Worm (Caenorhabditis elegans) whole organism, early embryonic: Measurements from ENCODE around the gene gck-4.

Experiments used
- B0310.2 ChIP-seq: sonication (generic microtip); optimal IDR thresholded peaks from 2 replicates; lab custom pipeline; 2016; ENCODE audit warnings: mild to moderate bottlenecking, missing genetic modification characterization, missing compliant biosample characterization
- F13C5.2 ChIP-seq: sonication (generic microtip); optimal IDR thresholded peaks from 2 replicates; lab custom pipeline; 2017; ENCODE audit warnings: mild to moderate bottlenecking, missing genetic modification characterization, inconsistent platforms, missing compliant biosample characterization
- aly-1 ChIP-seq: sonication (generic microtip); optimal IDR thresholded peaks from 2 replicates; lab custom pipeline; 2016; ENCODE audit warnings: missing genetic modification characterization, missing compliant biosample characterization
- ama-1 ChIP-seq: fragments of 150-350 bp; optimal IDR thresholded peaks from 2 replicates; lab custom pipeline; 2014
- ceh-13 ChIP-seq: fragments of 200-800 bp; sonication (Bioruptor generic); optimal IDR thresholded peaks from 2 replicates; lab custom pipeline; 2018; ENCODE audit warnings: mild to moderate bottlenecking, missing genetic modification characterization, missing compliant biosample characterization
- ceh-36 ChIP-seq: sonication (generic microtip); optimal IDR thresholded peaks from 2 replicates; lab custom pipeline; 2016; ENCODE audit warnings: missing genetic modification characterization, inconsistent platforms, missing compliant biosample characterization
- ets-7 ChIP-seq: sonication (generic microtip); optimal IDR thresholded peaks from 2 replicates; lab custom pipeline; 2016; ENCODE audit warnings: missing genotype, missing genetic modification characterization, missing compliant biosample characterization
- flt-1 ChIP-seq: fragments of 200-800 bp; sonication (Bioruptor generic); IDR thresholded peaks from 2 replicates; pipeline ENCODE4 v1.3.6; 2022; ENCODE audit warnings: missing genetic modification characterization, missing compliant biosample characterization
- hmbx-1 ChIP-seq: sonication (generic microtip); optimal IDR thresholded peaks from 2 replicates; lab custom pipeline; 2016; ENCODE audit warnings: mild to moderate bottlenecking, missing genetic modification characterization, missing compliant biosample characterization
- hmg-4 ChIP-seq: fragments of 200-800 bp; sonication (Bioruptor generic); optimal IDR thresholded peaks from 2 replicates; lab custom pipeline; 2018; ENCODE audit warnings: mild to moderate bottlenecking, missing genetic modification characterization, missing compliant biosample characterization
- hnd-1 ChIP-seq: sonication (generic microtip); optimal IDR thresholded peaks from 2 replicates; lab custom pipeline; 2016; ENCODE audit warnings: missing genetic modification characterization, missing compliant biosample characterization
- pes-1 ChIP-seq: fragments of 200-800 bp; sonication (Bioruptor generic); IDR thresholded peaks from 2 replicates; pipeline ENCODE4 v1.3.6; 2022; ENCODE audit warnings: missing genetic modification reagents, missing genetic modification characterization, missing compliant biosample characterization
- scrt-1 ChIP-seq: fragments of 200-800 bp; sonication (Bioruptor generic); IDR thresholded peaks from 2 replicates; pipeline ENCODE4 v1.3.6; 2022; ENCODE audit warnings: missing genetic modification characterization, missing compliant biosample characterization
- sea-1 ChIP-seq: fragments of 200-800 bp; sonication (Bioruptor generic); conservative IDR thresholded peaks from 2 replicates; pipeline ENCODE4 v1.3.6; 2022; ENCODE audit warnings: missing genetic modification characterization, missing compliant biosample characterization
- tbx-11 ChIP-seq: fragments of 200-800 bp; sonication (Bioruptor generic); IDR thresholded peaks from 2 replicates; pipeline ENCODE4 v1.3.6; 2022; ENCODE audit warnings: missing genetic modification characterization, missing compliant biosample characterization
- tbx-37 ChIP-seq: fragments of 200-800 bp; sonication (Bioruptor generic); conservative IDR thresholded peaks from 2 replicates; pipeline ENCODE4 v1.3.6; 2022; ENCODE audit warnings: missing genetic modification reagents, missing genetic modification characterization, missing compliant biosample characterization
- tra-4 ChIP-seq: sonication (generic microtip); optimal IDR thresholded peaks from 2 replicates; lab custom pipeline; 2017; ENCODE audit warnings: missing genetic modification characterization, missing compliant biosample characterization

Gene gck-4

DNA sequence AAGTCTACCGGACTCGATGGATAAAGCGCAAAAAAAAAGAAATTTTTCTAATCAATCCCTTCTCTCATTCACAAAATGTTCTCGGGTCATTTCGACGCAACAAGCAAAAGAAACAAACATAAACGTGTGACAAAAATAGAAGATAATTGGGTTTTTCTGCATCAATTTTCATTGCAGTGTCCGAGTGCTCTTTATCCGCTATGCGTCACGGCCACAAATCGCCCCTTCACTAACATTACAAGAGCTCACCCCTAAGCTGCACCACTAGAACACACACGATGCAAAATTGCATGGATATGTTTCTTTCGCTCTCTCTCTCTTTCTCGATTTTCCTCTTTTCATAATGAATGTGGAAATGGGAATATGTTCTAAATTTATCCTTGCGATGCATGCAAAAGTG, 19.2 kb downstream of the gck-4 start:
- no peak for TF ChIP-seq pes-1 (GFP tag; lab: Robert Waterston, UW)

DNA sequence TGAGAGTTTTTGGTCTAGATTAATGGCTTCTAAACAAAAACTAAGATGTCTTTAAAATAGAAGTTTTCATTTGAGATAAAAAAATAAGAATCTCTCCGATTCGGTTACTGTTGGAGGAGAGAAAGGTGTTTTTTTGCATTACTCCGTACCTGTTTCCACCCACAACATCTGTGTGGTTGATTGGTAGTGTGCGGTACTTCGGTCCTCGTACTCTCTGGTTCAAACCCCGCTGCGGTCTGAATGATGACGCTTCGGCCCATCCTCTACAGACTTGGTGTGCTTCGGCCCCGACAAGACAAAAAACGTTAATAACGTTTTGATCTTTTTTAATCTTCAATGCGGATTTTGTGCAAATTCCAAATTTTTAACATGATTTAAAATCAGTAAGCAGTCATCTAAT, 20.5 kb downstream of the gck-4 start:
- TF ChIP-seq pes-1 (GFP tag; lab: Robert Waterston, UW) (peak; percentile 58), ets-7 (tag; lab: Kevin White, UChicago) (no peak)

ce11 chrX:13700642-13701233, 23.7 kb downstream of the gck-4 start:
- peak; percentile 99 for TF ChIP-seq F13C5.2 (tag; lab: Kevin White, UChicago)
- TF ChIP-seq scrt-1, result peak; percentile 66; the same call in 1 of the 2 replicates
- TF ChIP-seq pes-1 (GFP tag; lab: Robert Waterston, UW), result peak; percentile 57
- TF ChIP-seq flt-1 (GFP tag; lab: Robert Waterston, UW), result peak; percentile 68
- peak; percentile 86 for TF ChIP-seq hmg-4 (GFP tag; lab: Kevin White, UChicago)
- 0 out of 2 replicates have a peak, but pooled peaks have one; percentile 50 for TF ChIP-seq sea-1 (GFP tag; lab: Robert Waterston, UW)
- TF ChIP-seq aly-1 (tag; lab: Kevin White, UChicago), result peak; percentile 58
- TF ChIP-seq B0310.2 (tag; lab: Kevin White, UChicago), result no peak
- TF ChIP-seq ceh-13, result no peak
- no peak for TF ChIP-seq ama-1 (lab: Kevin White, UChicago)
- peak; percentile 14 for TF ChIP-seq ets-7 (tag; lab: Kevin White, UChicago)
- TF ChIP-seq tbx-37 (GFP tag; lab: Robert Waterston, UW), result peak; percentile 33; the same call in 1 of the 2 replicates
- TF ChIP-seq ceh-36 (tag; lab: Kevin White, UChicago), result no peak
- 0 out of 2 replicates have a peak, but pooled peaks have one; percentile 27 for TF ChIP-seq tbx-11 (GFP tag; lab: Robert Waterston, UW)
- no peak for TF ChIP-seq hmbx-1
- TF ChIP-seq tra-4 (tag; lab: Kevin White, UChicago), result no peak
- TF ChIP-seq hnd-1 (tag; lab: Kevin White, UChicago), result no peak

DNA sequence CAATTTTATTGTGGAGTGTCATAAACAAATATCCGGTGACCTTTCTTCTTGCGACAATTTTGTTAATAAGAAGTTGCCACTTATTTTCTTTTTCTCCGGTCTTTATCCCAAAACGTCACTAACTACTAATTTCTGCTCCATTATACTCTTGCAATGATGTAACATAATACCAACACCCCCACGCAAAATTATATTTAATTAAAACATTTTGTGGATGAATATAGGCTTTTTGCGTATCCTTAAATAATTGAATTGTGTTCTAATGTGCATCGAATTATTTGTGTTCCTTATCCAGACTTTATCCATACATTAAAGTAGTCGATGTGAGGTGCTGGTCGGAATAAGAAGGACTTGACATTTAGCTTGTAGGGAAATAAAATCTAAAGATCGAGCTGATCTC, 25.9 kb downstream of the gck-4 start:
- TF ChIP-seq hmg-4 (GFP tag; lab: Kevin White, UChicago) (no peak), pes-1 (GFP tag; lab: Robert Waterston, UW) (no peak), ama-1 (lab: Kevin White, UChicago) (no peak), hmbx-1 (no peak), tbx-11 (GFP tag; lab: Robert Waterston, UW) (no peak), aly-1 (tag; lab: Kevin White, UChicago) (no peak), hnd-1 (tag; lab: Kevin White, UChicago) (no peak), F13C5.2 (tag; lab: Kevin White, UChicago) (no peak)

ce11 chrX:13706607-13707006, 29.6 kb downstream of the gck-4 start, which contains the start of gene K02D3.1:
Gene K02D3.1 (plus strand): TSS chrX:13706907.
- TF ChIP-seq hnd-1 (tag; lab: Kevin White, UChicago) (no peak), pes-1 (GFP tag; lab: Robert Waterston, UW) (no peak), sea-1 (GFP tag; lab: Robert Waterston, UW) (no peak), B0310.2 (tag; lab: Kevin White, UChicago) (no peak), tra-4 (tag; lab: Kevin White, UChicago) (no peak), ets-7 (tag; lab: Kevin White, UChicago) (no peak), ceh-36 (tag; lab: Kevin White, UChicago) (no peak), ama-1 (lab: Kevin White, UChicago) (no peak), hmbx-1 (no peak), hmg-4 (GFP tag; lab: Kevin White, UChicago) (no peak), flt-1 (GFP tag; lab: Robert Waterston, UW) (no peak), tbx-37 (GFP tag; lab: Robert Waterston, UW) (no peak), ceh-13 (no peak), tbx-11 (GFP tag; lab: Robert Waterston, UW) (no peak), F13C5.2 (tag; lab: Kevin White, UChicago) (no peak), aly-1 (tag; lab: Kevin White, UChicago) (no peak), scrt-1 (no peak)

DNA sequence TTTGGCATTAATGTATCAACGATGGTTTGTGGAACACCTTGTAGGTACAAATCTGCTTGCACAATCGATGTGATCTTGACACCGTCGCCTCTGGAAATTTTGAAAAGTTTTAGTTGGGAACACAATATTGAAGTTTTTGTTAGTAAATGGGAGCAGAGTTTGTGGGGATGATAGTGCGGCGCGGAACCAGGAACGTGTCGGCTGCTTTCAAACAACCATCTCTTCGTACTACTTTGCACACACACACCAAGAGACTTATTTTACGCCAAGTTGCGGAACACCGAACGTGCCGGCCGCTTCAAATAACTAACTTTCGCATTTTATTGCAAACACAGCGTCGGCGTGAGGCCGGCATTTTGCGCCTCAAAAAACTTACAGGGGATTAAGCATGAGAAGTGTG, 32.1 kb downstream of the gck-4 start:
- no peak for TF ChIP-seq ets-7 (tag; lab: Kevin White, UChicago)
- TF ChIP-seq tbx-11 (GFP tag; lab: Robert Waterston, UW), result no peak
- no peak for TF ChIP-seq tra-4 (tag; lab: Kevin White, UChicago)
- TF ChIP-seq B0310.2 (tag; lab: Kevin White, UChicago), result no peak
- no peak for TF ChIP-seq ama-1 (lab: Kevin White, UChicago)
- no peak for TF ChIP-seq aly-1 (tag; lab: Kevin White, UChicago)
- no peak for TF ChIP-seq ceh-36 (tag; lab: Kevin White, UChicago)
- TF ChIP-seq pes-1 (GFP tag; lab: Robert Waterston, UW), result no peak
- TF ChIP-seq tbx-37 (GFP tag; lab: Robert Waterston, UW), result no peak
- TF ChIP-seq scrt-1, result no peak

DNA sequence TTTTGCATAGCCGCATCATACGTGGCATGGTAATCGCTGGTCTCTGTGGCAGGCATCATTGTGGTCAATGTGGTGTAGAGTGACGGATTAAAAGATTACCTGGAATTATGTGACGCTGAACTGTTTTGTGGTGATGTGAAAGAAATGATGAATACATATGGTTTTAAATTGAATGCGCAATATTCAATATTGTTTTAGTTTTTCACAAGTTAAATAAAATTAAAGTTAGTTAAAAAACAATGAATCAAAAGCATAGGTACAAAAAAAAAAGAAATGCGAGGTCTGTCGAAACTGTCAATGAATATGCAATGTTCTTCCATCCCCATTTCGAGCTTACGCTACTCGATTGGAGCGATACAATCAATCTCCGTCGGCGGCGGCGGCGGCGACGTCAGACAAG, 34.9 kb downstream of the gck-4 start, which contains the start of gene K02D3.2:
Gene K02D3.2 (minus strand): TSS at position 101 of the 400 bp plus-strand sequence.
- no peak for TF ChIP-seq scrt-1
- TF ChIP-seq ceh-13, result no peak
- no peak for TF ChIP-seq flt-1 (GFP tag; lab: Robert Waterston, UW)
- TF ChIP-seq aly-1 (tag; lab: Kevin White, UChicago), result no peak
- no peak for TF ChIP-seq pes-1 (GFP tag; lab: Robert Waterston, UW)
- TF ChIP-seq ceh-36 (tag; lab: Kevin White, UChicago), result no peak
- no peak for TF ChIP-seq F13C5.2 (tag; lab: Kevin White, UChicago)
- no peak for TF ChIP-seq tra-4 (tag; lab: Kevin White, UChicago)
- TF ChIP-seq sea-1 (GFP tag; lab: Robert Waterston, UW), result no peak
- TF ChIP-seq B0310.2 (tag; lab: Kevin White, UChicago), result no peak
- no peak for TF ChIP-seq hnd-1 (tag; lab: Kevin White, UChicago)
- no peak for TF ChIP-seq hmg-4 (GFP tag; lab: Kevin White, UChicago)
- no peak for TF ChIP-seq tbx-11 (GFP tag; lab: Robert Waterston, UW)
- no peak for TF ChIP-seq ama-1 (lab: Kevin White, UChicago)
- TF ChIP-seq hmbx-1, result no peak
- no peak for TF ChIP-seq ets-7 (tag; lab: Kevin White, UChicago)
